Fruit fly (Drosophila melanogaster): ENCODE measurements around the gene CG16957.

The CG16957 gene

dm6 chr2L:13347473-13347872 lies 48.5 kb downstream of the CG16957 start, which contains the start of gene CG16826:
Gene CG16826 (plus strand): TSS chr2L:13347773.
- no peak for TF ChIP-seq dsf (GFP tag; optimal IDR thresholded peaks at IDR 0.05; ENCODE audit: borderline replicate concordance)
- no peak for TF ChIP-seq Sp1 (GFP tag; optimal IDR thresholded peaks at IDR 0.05)
- no peak for TF ChIP-seq dl (GFP tag; optimal IDR thresholded peaks at IDR 0.05; ENCODE audit: insufficient read depth in 1 of 2, partially characterized antibody in 2 of 2)
- no peak for TF ChIP-seq foxo (GFP tag; optimal IDR thresholded peaks at IDR 0.05)
- no peak for TF ChIP-seq Hr78 (GFP tag; optimal IDR thresholded peaks at IDR 0.05)
- TF ChIP-seq fru (GFP tag; optimal IDR thresholded peaks at IDR 0.05), result no peak
- no peak for TF ChIP-seq CG9705 (GFP tag; optimal IDR thresholded peaks at IDR 0.05)
- no peak for TF ChIP-seq CG32264 (GFP tag; optimal IDR thresholded peaks at IDR 0.05)
- no peak for TF ChIP-seq psq (GFP tag; optimal IDR thresholded peaks at IDR 0.05)
- TF ChIP-seq jim (GFP tag; optimal IDR thresholded peaks at IDR 0.05), result no peak
- TF ChIP-seq br (GFP tag; optimal IDR thresholded peaks at IDR 0.05), result no peak
- TF ChIP-seq Hnf4 (GFP tag; optimal IDR thresholded peaks at IDR 0.05), result no peak
